Fruit fly (Drosophila melanogaster) whole organism, pupa: Measurements from ENCODE around the gene CG4520.

Experiments used
- CG10348 ChIP-seq: fragments of 200-800 bp; sonication (Bioruptor generic); IDR thresholded peaks from 2 replicates; pipeline ENCODE4 v1.3.6; 2022; ENCODE audit warnings: missing biosample characterization, missing genetic modification characterization
- CG13204 ChIP-seq: fragments of 200-800 bp; sonication (Bioruptor generic); optimal IDR thresholded peaks from 2 replicates; lab custom pipeline; 2018; ENCODE audit warnings: missing biosample characterization, mild to moderate bottlenecking, missing genetic modification characterization, moderate library complexity
- CG14655 ChIP-seq: fragments of 200-800 bp; sonication (Bioruptor generic); optimal IDR thresholded peaks from 3 replicates; lab custom pipeline; 2017; ENCODE audit warnings: mild to moderate bottlenecking, missing biosample characterization, missing genetic modification reagents, missing genetic modification characterization
- CG17806 ChIP-seq: fragments of 200-800 bp; sonication (Bioruptor generic); optimal IDR thresholded peaks from 2 replicates; lab custom pipeline; 2018; ENCODE audit warnings: missing biosample characterization, mild to moderate bottlenecking, missing genetic modification characterization, moderate library complexity
- CG32121 ChIP-seq: fragments of 200-800 bp; sonication (Bioruptor generic); IDR thresholded peaks from 2 replicates; pipeline ENCODE4 v1.3.6; 2022; ENCODE audit warnings: missing biosample characterization, missing genetic modification characterization
- CG34367 ChIP-seq: fragments of 200-800 bp; sonication (Bioruptor generic); optimal IDR thresholded peaks from 2 replicates; lab custom pipeline; 2018; ENCODE audit warnings: missing biosample characterization, mild to moderate bottlenecking, missing genetic modification characterization
- CG8301 ChIP-seq: fragments of 200-800 bp; sonication (Bioruptor generic); optimal IDR thresholded peaks from 2 replicates; lab custom pipeline; 2018; ENCODE audit warnings: missing biosample characterization, mild to moderate bottlenecking, missing genetic modification characterization
- D1 ChIP-seq: fragments of 200-800 bp; sonication (Bioruptor generic); optimal IDR thresholded peaks from 2 replicates; lab custom pipeline; 2018; ENCODE audit warnings: missing biosample characterization, mild to moderate bottlenecking, missing genetic modification characterization, moderate library complexity
- Ets98B ChIP-seq: fragments of 200-800 bp; sonication (Bioruptor generic); IDR thresholded peaks from 2 replicates; pipeline ENCODE4 v1.3.6; 2022; ENCODE audit warnings: missing biosample characterization, missing genetic modification characterization
- Pif1A ChIP-seq: fragments of 200-800 bp; sonication (Bioruptor generic); optimal IDR thresholded peaks from 3 replicates; lab custom pipeline; 2016; ENCODE audit warnings: missing biosample characterization, missing genetic modification characterization

dm6 chr3R:15767338-15767737, 22.9 kb downstream of the CG4520 start, which contains the start of gene CG5623:
- TF ChIP-seq CG17806, result no peak
- TF ChIP-seq CG14655 (GFP tag; lab: Kevin White, UChicago), result no peak
- no peak for TF ChIP-seq CG34367
- no peak for TF ChIP-seq CG32121 (GFP tag; lab: Robert Waterston, UW)
- no peak for TF ChIP-seq CG13204 (GFP tag; lab: Kevin White, UChicago)
- no peak for TF ChIP-seq D1 (tag; lab: Kevin White, UChicago)
- TF ChIP-seq CG10348, result no peak
- TF ChIP-seq Ets98B (GFP tag; lab: Robert Waterston, UW), result no peak
- no peak for TF ChIP-seq Pif1A (GFP tag; lab: Kevin White, UChicago)
- TF ChIP-seq CG8301 (tag; lab: Kevin White, UChicago), result no peak
